Worm (Caenorhabditis elegans) whole organism, L3 larva: ENCODE results near the gene dsc-4.
A peak's percentile ranks its signal among the peaks of the same experiment; 100 is the strongest.

Experiments used
- ZK546.5 ChIP-seq: sonication (generic microtip); optimal IDR thresholded peaks from 2 replicates; lab custom pipeline; 2017; ENCODE audit warnings: missing biosample characterization, missing genetic modification characterization
- aly-2 ChIP-seq: fragments of 150-350 bp; optimal IDR thresholded peaks from 2 replicates; lab custom pipeline; 2014; ENCODE audit warnings: missing biosample characterization, missing genetic modification characterization
- ama-1 ChIP-seq: fragments of 150-350 bp; optimal IDR thresholded peaks from 2 replicates; lab custom pipeline; 2018
- ceh-16 ChIP-seq: sonication (generic microtip); optimal IDR thresholded peaks from 2 replicates; lab custom pipeline; 2017; ENCODE audit warnings: missing biosample characterization, missing genetic modification characterization
- ceh-82 ChIP-seq: fragments of 150-350 bp; optimal IDR thresholded peaks from 2 replicates; lab custom pipeline; 2014; ENCODE audit warnings: missing biosample characterization, missing genetic modification characterization
- ceh-9 ChIP-seq: sonication (generic microtip); optimal IDR thresholded peaks from 2 replicates; lab custom pipeline; 2018; ENCODE audit warnings: missing biosample characterization, missing genetic modification characterization
- daf-12 ChIP-seq: fragments of 150-350 bp; optimal IDR thresholded peaks from 2 replicates; lab custom pipeline; 2014; ENCODE audit warnings: missing biosample characterization, missing genetic modification reagents, missing genetic modification characterization
- egl-27 ChIP-seq: sonication (generic microtip); optimal IDR thresholded peaks from 4 replicates; lab custom pipeline; 2017; ENCODE audit warnings: missing biosample characterization, missing genetic modification reagents, missing genetic modification characterization
- egl-5 ChIP-seq: fragments of 150-350 bp; optimal IDR thresholded peaks from 2 replicates; lab custom pipeline; 2017; ENCODE audit warnings: missing biosample characterization, missing genetic modification reagents, missing genetic modification characterization, inconsistent platforms
- elt-2 ChIP-seq: sonication (generic microtip); optimal IDR thresholded peaks from 2 replicates; lab custom pipeline; 2016; ENCODE audit warnings: missing genetic modification reagents, mild to moderate bottlenecking, missing genetic modification characterization, missing compliant biosample characterization
- eor-1 ChIP-seq, 2 experiments: fragments of 150-350 bp; optimal IDR thresholded peaks; 2 replicates each; lab custom pipeline; 2014 to 2018; ENCODE audit warnings: missing biosample characterization in 2 of 2, missing genetic modification characterization in 2 of 2
- fkh-10 ChIP-seq: sonication (generic microtip); optimal IDR thresholded peaks from 2 replicates; lab custom pipeline; 2017; ENCODE audit warnings: missing biosample characterization, missing genetic modification reagents, missing genetic modification characterization
- fkh-2 ChIP-seq: fragments of 150-350 bp; optimal IDR thresholded peaks from 2 replicates; lab custom pipeline; 2014; ENCODE audit warnings: missing biosample characterization, missing genetic modification reagents, missing genetic modification characterization
- hmg-11 ChIP-seq: sonication (generic microtip); optimal IDR thresholded peaks from 2 replicates; lab custom pipeline; 2016; ENCODE audit warnings: missing genetic modification characterization, missing compliant biosample characterization
- jun-1 ChIP-seq: fragments of 150-350 bp; optimal IDR thresholded peaks from 2 replicates; lab custom pipeline; 2014; ENCODE audit warnings: missing biosample characterization, missing genetic modification reagents, missing genetic modification characterization
- lin-15B ChIP-seq: fragments of 150-350 bp; optimal IDR thresholded peaks from 2 replicates; lab custom pipeline; 2014; ENCODE audit warnings: missing biosample characterization, missing genetic modification characterization
- lin-39 ChIP-seq: fragments of 150-350 bp; optimal IDR thresholded peaks from 2 replicates; lab custom pipeline; 2018; ENCODE audit warnings: missing biosample characterization, missing genetic modification reagents, missing genetic modification characterization
- lsy-12 ChIP-seq: sonication (generic microtip); optimal IDR thresholded peaks from 2 replicates; lab custom pipeline; 2016; ENCODE audit warnings: mild to moderate bottlenecking, missing genetic modification characterization, missing compliant biosample characterization
- mdl-1 ChIP-seq: fragments of 150-350 bp; optimal IDR thresholded peaks from 2 replicates; lab custom pipeline; 2014; ENCODE audit warnings: missing biosample characterization, missing genetic modification characterization
- nfya-1 ChIP-seq: sonication (generic microtip); optimal IDR thresholded peaks from 2 replicates; lab custom pipeline; 2017; ENCODE audit warnings: missing genetic modification characterization, mild to moderate bottlenecking, missing compliant biosample characterization, antibody characterized with exemption, moderate library complexity; ENCODE audit not compliant: insufficient read depth
- nhr-12 ChIP-seq: fragments of 150-350 bp; optimal IDR thresholded peaks from 2 replicates; lab custom pipeline; 2014; ENCODE audit warnings: missing biosample characterization, missing genetic modification characterization
- nhr-23 ChIP-seq: fragments of 150-350 bp; optimal IDR thresholded peaks from 2 replicates; lab custom pipeline; 2014; ENCODE audit warnings: missing biosample characterization, missing genetic modification reagents, missing genetic modification characterization
- nhr-237 ChIP-seq: fragments of 150-350 bp; optimal IDR thresholded peaks from 2 replicates; lab custom pipeline; 2014; ENCODE audit warnings: missing biosample characterization, missing genetic modification characterization
- nhr-25 ChIP-seq: sonication (generic microtip); optimal IDR thresholded peaks from 2 replicates; lab custom pipeline; 2017; ENCODE audit warnings: missing biosample characterization, missing genetic modification characterization
- nhr-43 ChIP-seq: sonication (generic microtip); optimal IDR thresholded peaks from 2 replicates; lab custom pipeline; 2016; ENCODE audit warnings: mild to moderate bottlenecking, missing genetic modification characterization, missing compliant biosample characterization; ENCODE audit not compliant: poor library complexity, severe bottlenecking
- nhr-67 ChIP-seq: fragments of 150-350 bp; optimal IDR thresholded peaks from 2 replicates; lab custom pipeline; 2014; ENCODE audit warnings: missing biosample characterization, missing genetic modification characterization
- sea-2 ChIP-seq: fragments of 150-350 bp; sonication (generic microtip); optimal IDR thresholded peaks from 4 replicates; lab custom pipeline; 2014; ENCODE audit warnings: missing biosample characterization, missing genetic modification reagents, missing genetic modification characterization
- tbx-2 ChIP-seq: sonication (generic microtip); optimal IDR thresholded peaks from 2 replicates; lab custom pipeline; 2016; ENCODE audit warnings: mild to moderate bottlenecking, missing genetic modification characterization, missing compliant biosample characterization
- unc-39 ChIP-seq: sonication (generic microtip); optimal IDR thresholded peaks from 4 replicates; lab custom pipeline; 2017; ENCODE audit warnings: missing biosample characterization, missing genetic modification characterization
- unc-62 ChIP-seq: fragments of 150-350 bp; sonication (generic microtip); optimal IDR thresholded peaks from 4 replicates; lab custom pipeline; 2014; ENCODE audit warnings: missing biosample characterization, missing genetic modification reagents, missing genetic modification characterization
- zag-1 ChIP-seq: fragments of 150-350 bp; optimal IDR thresholded peaks from 2 replicates; lab custom pipeline; 2014; ENCODE audit warnings: missing biosample characterization, missing genetic modification characterization
- ztf-4 ChIP-seq: fragments of 150-350 bp; optimal IDR thresholded peaks from 2 replicates; lab custom pipeline; 2014; ENCODE audit warnings: missing biosample characterization, missing genetic modification characterization

Gene dsc-4

DNA sequence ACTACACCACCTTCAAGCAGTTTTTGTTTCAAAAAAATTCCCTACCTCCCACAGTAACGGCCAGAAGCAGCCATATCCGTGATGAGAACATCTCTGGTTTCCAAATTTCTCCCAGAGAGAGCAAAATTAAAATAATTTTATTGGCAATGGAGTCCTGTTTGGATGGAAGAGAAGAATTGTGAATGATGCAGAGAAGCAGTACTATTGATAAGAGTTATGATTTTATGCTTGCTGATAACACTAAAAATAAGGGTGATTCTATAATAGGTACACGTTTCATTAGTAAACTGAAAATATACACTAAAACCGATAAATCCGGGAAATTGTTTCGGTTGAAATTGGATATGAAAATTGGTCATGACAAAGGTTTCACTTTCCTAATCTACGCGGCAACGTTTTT lies at the start of gene dsc-4:
Gene dsc-4 (minus strand): TSS at position 165 of the 400 bp plus-strand sequence.
- no peak for TF ChIP-seq nhr-43 (tag; lab: Kevin White, UChicago)
- TF ChIP-seq elt-2 (tag; lab: Kevin White, UChicago): peak; percentile 71
- no peak for TF ChIP-seq fkh-10 (GFP tag; lab: Kevin White, UChicago)

DNA sequence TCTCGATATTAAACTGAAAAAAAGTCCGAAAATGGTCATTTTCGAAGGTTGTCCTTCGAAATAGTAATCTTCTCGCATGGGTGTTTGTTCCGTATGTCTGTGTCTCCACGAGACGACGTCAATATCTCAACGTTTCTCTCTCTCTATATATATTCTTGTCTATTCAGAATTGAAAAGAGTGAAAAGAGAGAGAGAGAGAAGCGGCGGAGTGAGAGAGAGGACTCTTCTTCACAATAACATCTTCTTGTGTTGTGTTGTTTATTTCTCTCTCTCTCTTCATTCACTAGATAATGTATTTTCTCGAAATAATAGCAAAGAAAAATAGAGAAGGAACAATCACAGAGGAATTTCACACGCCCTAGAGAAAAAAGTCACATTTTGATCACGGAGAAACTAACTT lies 46.1 kb upstream of the dsc-4 start:
- TF ChIP-seq daf-12 (tag; lab: Kevin White, UChicago) (no peak), nfya-1 (peak; percentile 37), jun-1 (tag; lab: Kevin White, UChicago) (no peak), egl-5 (tag; lab: Kevin White, UChicago) (peak; percentile 39), ama-1 (lab: Kevin White, UChicago) (no peak), hmg-11 (tag; lab: Kevin White, UChicago) (peak; percentile 45), lin-15B (peak; percentile 6), fkh-10 (GFP tag; lab: Kevin White, UChicago) (peak; percentile 17), lin-39 (peak; percentile 8), nhr-25 (tag; lab: Kevin White, UChicago) (peak; percentile 48), nhr-23 (tag; lab: Kevin White, UChicago) (peak; percentile 42)

DNA sequence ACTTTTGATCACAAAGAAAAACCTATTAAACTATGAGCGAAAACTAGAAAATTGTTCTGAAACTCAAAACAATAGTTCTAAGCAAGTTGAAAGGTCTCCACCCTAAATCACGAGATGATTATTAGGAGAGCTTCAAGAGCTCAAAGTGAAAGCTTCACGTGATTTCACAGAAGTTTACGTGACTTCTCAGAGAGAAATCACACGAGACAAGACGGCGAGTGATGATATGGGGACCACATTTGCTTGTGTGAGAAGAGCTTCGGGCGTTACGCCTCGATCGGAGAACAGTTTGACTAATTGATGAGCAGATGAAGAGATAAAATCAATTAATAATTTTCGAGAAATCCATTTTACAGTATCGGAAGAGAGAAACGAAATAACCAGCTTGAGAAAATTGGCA lies 44.6 kb upstream of the dsc-4 start:
- TF ChIP-seq aly-2 (tag; lab: Kevin White, UChicago) (no peak), ztf-4 (tag; lab: Kevin White, UChicago) (no peak), daf-12 (tag; lab: Kevin White, UChicago) (no peak), ama-1 (lab: Kevin White, UChicago) (no peak), ceh-16 (tag; lab: Kevin White, UChicago) (no peak), unc-39 (tag; lab: Kevin White, UChicago) (no peak), sea-2 (no peak), nfya-1 (no peak), ceh-9 (no peak), nhr-12 (tag; lab: Kevin White, UChicago) (no peak)

DNA sequence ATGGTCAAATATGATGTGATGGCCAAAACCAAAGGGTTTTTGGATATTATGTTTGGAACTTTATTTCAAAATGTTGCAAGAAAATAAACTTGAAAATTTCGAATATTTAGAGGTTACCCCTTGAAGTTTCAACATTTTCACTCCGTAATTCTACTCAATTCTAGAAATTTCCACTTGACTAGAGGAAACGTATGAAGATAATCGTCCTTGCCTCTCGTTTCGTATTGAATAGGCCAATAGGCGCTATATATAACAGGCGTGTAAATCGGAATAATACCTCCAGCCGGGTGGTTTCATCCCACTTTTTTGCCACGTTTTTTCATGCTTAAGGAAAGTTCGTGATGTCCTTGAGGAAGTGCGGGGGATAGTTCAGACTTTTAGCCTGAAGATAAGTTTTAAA lies 22.9 kb upstream of the dsc-4 start:
- no peak for TF ChIP-seq nhr-25 (tag; lab: Kevin White, UChicago)
- TF ChIP-seq nhr-237 (tag; lab: Kevin White, UChicago): no peak
- no peak for TF ChIP-seq mdl-1 (tag; lab: Kevin White, UChicago)
- TF ChIP-seq unc-62 (GFP tag; lab: Kevin White, UChicago): no peak
- TF ChIP-seq tbx-2 (tag; lab: Kevin White, UChicago): no peak
- TF ChIP-seq ZK546.5: no peak

DNA sequence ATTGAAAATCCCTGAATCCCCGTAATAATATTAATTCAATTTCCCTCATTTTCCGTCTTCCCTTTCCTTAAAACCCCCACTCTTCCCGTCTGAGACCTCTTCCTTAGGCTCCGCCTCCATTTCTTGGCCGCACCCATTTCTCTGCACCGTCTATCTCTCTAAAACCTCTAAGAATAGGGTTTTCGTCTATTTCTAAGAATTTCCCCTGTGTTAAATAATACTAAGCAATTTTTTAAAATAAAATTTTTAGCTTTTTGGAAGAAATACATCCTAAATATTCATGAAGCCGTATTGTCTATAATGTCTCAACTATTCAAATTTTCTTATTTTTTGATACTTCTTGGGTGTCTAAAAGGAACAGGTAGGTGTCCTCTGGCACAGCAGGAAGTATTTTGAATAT lies 19.2 kb upstream of the dsc-4 start, which contains the start of gene cdh-8:
Gene cdh-8 (plus strand): TSS at position 301 of the 400 bp plus-strand sequence.
- TF ChIP-seq nhr-67 (no peak), unc-62 (GFP tag; lab: Kevin White, UChicago) (no peak), eor-1 (tag; optimal IDR thresholded peaks at IDR 0.05; lab: Kevin White, UChicago) (no peak), egl-27 (no peak), nhr-237 (tag; lab: Kevin White, UChicago) (no peak), zag-1 (tag; lab: Kevin White, UChicago) (no peak), ceh-16 (tag; lab: Kevin White, UChicago) (no peak), ceh-82 (tag; lab: Kevin White, UChicago) (no peak), unc-39 (tag; lab: Kevin White, UChicago) (no peak), fkh-2 (tag; lab: Kevin White, UChicago) (no peak), nhr-23 (tag; lab: Kevin White, UChicago) (no peak), lsy-12 (tag; lab: Kevin White, UChicago) (no peak), mdl-1 (tag; lab: Kevin White, UChicago) (no peak), nhr-43 (tag; lab: Kevin White, UChicago) (no peak), lin-39 (no peak), fkh-10 (GFP tag; lab: Kevin White, UChicago) (no peak), ceh-9 (no peak), sea-2 (no peak)
- TF ChIP-seq, all 47 proteins: peak for 0
